Worm (Caenorhabditis elegans) whole organism, young adult: ENCODE data around the gene Y60C6A.1.

Experiments used
- D2030.7 ChIP-seq: fragments of 200-800 bp; sonication (Bioruptor generic); IDR thresholded peaks from 2 replicates; pipeline ENCODE4 v1.3.6; 2022; ENCODE audit warnings: missing genetic modification reagents, missing genetic modification characterization, missing compliant biosample characterization
- F33H1.4 ChIP-seq: fragments of 200-800 bp; sonication (Bioruptor generic); IDR thresholded peaks from 2 replicates; pipeline ENCODE4 v1.3.6; 2022; ENCODE audit warnings: missing genetic modification reagents, missing genetic modification characterization, missing compliant biosample characterization
- him-1 ChIP-seq: sonication (generic microtip); optimal IDR thresholded peaks from 2 replicates; lab custom pipeline; 2016; ENCODE audit warnings: missing genotype, missing genetic modification reagents, missing genetic modification characterization, missing compliant biosample characterization
- lin-54 ChIP-seq: fragments of 200-800 bp; sonication (Bioruptor generic); optimal IDR thresholded peaks from 2 replicates; lab custom pipeline; 2018; ENCODE audit warnings: mild to moderate bottlenecking, missing genetic modification characterization, missing compliant biosample characterization
- lir-1 ChIP-seq: fragments of 200-800 bp; sonication (Bioruptor generic); conservative IDR thresholded peaks from 2 replicates; pipeline ENCODE4 v1.3.6; 2022; ENCODE audit warnings: missing genetic modification reagents, missing genetic modification characterization, missing compliant biosample characterization
- madf-3 ChIP-seq: fragments of 200-800 bp; sonication (Bioruptor generic); IDR thresholded peaks from 2 replicates; pipeline ENCODE4 v1.3.6; 2022; ENCODE audit warnings: missing genetic modification reagents, missing genetic modification characterization, missing compliant biosample characterization
- nhr-90 ChIP-seq: sonication (generic microtip); optimal IDR thresholded peaks from 2 replicates; lab custom pipeline; 2016; ENCODE audit warnings: missing genotype, mild to moderate bottlenecking, missing genetic modification characterization, missing compliant biosample characterization
- sdz-38 ChIP-seq: sonication (generic microtip); optimal IDR thresholded peaks from 2 replicates; lab custom pipeline; 2016; ENCODE audit warnings: missing genotype, missing genetic modification characterization, missing compliant biosample characterization
- zfh-2 ChIP-seq: fragments of 200-800 bp; sonication (Bioruptor generic); conservative IDR thresholded peaks from 2 replicates; pipeline ENCODE4 v1.3.6; 2022; ENCODE audit warnings: missing genetic modification reagents, missing genetic modification characterization, missing compliant biosample characterization
- ztf-6 ChIP-seq: fragments of 200-800 bp; sonication (Bioruptor generic); IDR thresholded peaks from 2 replicates; pipeline ENCODE4 v1.3.6; 2022; ENCODE audit warnings: missing genetic modification reagents, missing genetic modification characterization, missing compliant biosample characterization

ce11 chrV:4805847-4806246, 22.4 kb downstream of the Y60C6A.1 start, which contains the start of gene R02F11.3:
- no peak for TF ChIP-seq F33H1.4
- TF ChIP-seq D2030.7 (GFP tag; lab: Robert Waterston, UW): no peak
- TF ChIP-seq zfh-2 (GFP tag; lab: Robert Waterston, UW): no peak
- no peak for TF ChIP-seq him-1 (tag; lab: Kevin White, UChicago)
- TF ChIP-seq nhr-90 (tag; lab: Kevin White, UChicago): no peak
- no peak for TF ChIP-seq lin-54
- TF ChIP-seq lir-1 (GFP tag; lab: Robert Waterston, UW): no peak
- TF ChIP-seq ztf-6: no peak
- TF ChIP-seq sdz-38 (tag; lab: Kevin White, UChicago): no peak
- TF ChIP-seq madf-3 (GFP tag; lab: Robert Waterston, UW): no peak
